Worm (Caenorhabditis elegans) whole organism, L4 larva: ENCODE results near the gene C52E4.12.

Experiments
- Y75B8A.6 ChIP-seq: fragments of 200-800 bp; sonication (Bioruptor generic); IDR thresholded peaks from 2 replicates; pipeline ENCODE4 v1.3.6; 2022; ENCODE audit warnings: missing genetic modification reagents, missing genetic modification characterization, missing compliant biosample characterization
- egl-27 ChIP-seq: sonication (generic microtip); optimal IDR thresholded peaks from 3 replicates; lab custom pipeline; 2017; ENCODE audit warnings: missing biosample characterization, missing genetic modification reagents, missing genetic modification characterization
- lin-13 ChIP-seq: fragments of 150-350 bp; optimal IDR thresholded peaks from 2 replicates; lab custom pipeline; 2014; ENCODE audit warnings: missing biosample characterization, missing genetic modification reagents, missing genetic modification characterization
- lin-39 ChIP-seq: fragments of 150-350 bp; optimal IDR thresholded peaks from 2 replicates; lab custom pipeline; 2014; ENCODE audit warnings: missing biosample characterization, missing genetic modification reagents, missing genetic modification characterization
- mdl-1 ChIP-seq, 2 experiments: fragments of 150-350 bp in 1 of 2; sonication (generic microtip) in 1 of 2; optimal IDR thresholded peaks; 2 replicates each; lab custom pipeline; 2014 to 2017; ENCODE audit warnings: missing biosample characterization in 2 of 2, missing genetic modification characterization in 2 of 2
- mdt-29 ChIP-seq: fragments of 200-800 bp; sonication (Bioruptor generic); IDR thresholded peaks from 2 replicates; pipeline ENCODE4 v1.3.6; 2022; ENCODE audit warnings: missing genetic modification reagents, missing genetic modification characterization, missing compliant biosample characterization
- mxl-3 ChIP-seq: fragments of 200-800 bp; sonication (Bioruptor generic); optimal IDR thresholded peaks from 2 replicates; lab custom pipeline; 2018; ENCODE audit warnings: mild to moderate bottlenecking, missing genetic modification characterization, missing compliant biosample characterization
- pha-4 ChIP-seq, 2 experiments: fragments of 150-350 bp in 1 of 2; fragments of 200-800 bp in 1 of 2; sonication (Bioruptor generic) in 1 of 2; IDR thresholded peaks in 1 of 2; optimal IDR thresholded peaks in 1 of 2; 2 replicates each; pipeline versions ENCODE4 v1.3.6 to Lab custom; 2014 to 2022; ENCODE audit warnings: missing genetic modification characterization in 2 of 2, missing genetic modification reagents in 2 of 2, missing biosample characterization in 1 of 2, missing compliant biosample characterization in 1 of 2
- snpc-4 ChIP-seq: fragments of 150-350 bp; optimal IDR thresholded peaks from 2 replicates; lab custom pipeline; 2014; ENCODE audit warnings: missing biosample characterization, missing genetic modification characterization
- tra-1 ChIP-seq: fragments of 200-800 bp; sonication (Bioruptor generic); IDR thresholded peaks from 2 replicates; pipeline ENCODE4 v1.3.6; 2022; ENCODE audit warnings: missing genetic modification reagents, missing genetic modification characterization, missing compliant biosample characterization
- zag-1 ChIP-seq: fragments of 150-350 bp; optimal IDR thresholded peaks from 2 replicates; lab custom pipeline; 2014; ENCODE audit warnings: missing biosample characterization, missing genetic modification characterization

- no peak for TF ChIP-seq mdt-29 (GFP tag; lab: Robert Waterston, UW)
- no peak for TF ChIP-seq egl-27
- no peak for TF ChIP-seq zag-1 (tag; lab: Kevin White, UChicago)
- no peak for TF ChIP-seq lin-39 (tag; lab: Kevin White, UChicago)
- peak; percentile 53 for TF ChIP-seq lin-13 (GFP tag; lab: Kevin White, UChicago)
- no peak for TF ChIP-seq tra-1 (GFP tag; lab: Robert Waterston, UW)
- TF ChIP-seq pha-4 (GFP tag; IDR thresholded peaks at IDR 0.05; lab: Robert Waterston, UW): no peak
- TF ChIP-seq pha-4 (tag; optimal IDR thresholded peaks at IDR 0.05; lab: Kevin White, UChicago): no peak
- TF ChIP-seq mdl-1 (tag; optimal IDR thresholded peaks at IDR 0.05; lab: Kevin White, UChicago): no peak
- TF ChIP-seq snpc-4 (tag; lab: Kevin White, UChicago): no peak
- TF ChIP-seq Y75B8A.6 (GFP tag; lab: Robert Waterston, UW): no peak
- TF ChIP-seq mxl-3 (GFP tag; lab: Kevin White, UChicago): no peak
Measured at ce11 chrV:11993706-11994345, 2.1 kb upstream of the C52E4.12 start, which contains the start of the genes cyl-1 and C52E4.7.
